Worm (Caenorhabditis elegans): Measurements from ENCODE around the gene daf-5.

Gene daf-5

ce11 chrII:14063044-14063500 is 11.0 kb upstream of the daf-5 start, which contains the start of gene lem-2:
lem-2 (plus strand) TSS chrII:14063450.
- peak; percentile 85 for TF ChIP-seq tra-4 (tag; optimal IDR thresholded peaks at IDR 0.05)
- no peak; the same call in 1 of the 2 replicates for TF ChIP-seq pes-1 (GFP tag; IDR thresholded peaks at IDR 0.05)
- TF ChIP-seq hmbx-1 (tag; optimal IDR thresholded peaks at IDR 0.05), result peak; percentile 60
- peak; percentile 48; the same call in 1 of the 2 replicates for TF ChIP-seq flt-1 (GFP tag; IDR thresholded peaks at IDR 0.05)
- no peak for TF ChIP-seq aly-1 (tag; optimal IDR thresholded peaks at IDR 0.05)
- no peak for TF ChIP-seq tbx-37 (GFP tag; conservative IDR thresholded peaks at IDR 0.05)
- peak; percentile 6 for TF ChIP-seq hmg-4 (GFP tag; optimal IDR thresholded peaks at IDR 0.05)
- TF ChIP-seq scrt-1 (GFP tag; IDR thresholded peaks at IDR 0.05), result 0 out of 2 replicates have a peak, but pooled peaks have one; percentile 13
- peak; percentile 50 for TF ChIP-seq ceh-13 (GFP tag; optimal IDR thresholded peaks at IDR 0.05)
- TF ChIP-seq B0310.2 (tag; optimal IDR thresholded peaks at IDR 0.05), result peak; percentile 56
- TF ChIP-seq ama-1 (optimal IDR thresholded peaks at IDR 0.05), result no peak
- TF ChIP-seq ets-7 (tag; optimal IDR thresholded peaks at IDR 0.05), result peak; percentile 53
- TF ChIP-seq sea-1 (GFP tag; conservative IDR thresholded peaks at IDR 0.05), result no peak
- no peak for TF ChIP-seq ceh-36 (tag; optimal IDR thresholded peaks at IDR 0.05)
- TF ChIP-seq hnd-1 (tag; optimal IDR thresholded peaks at IDR 0.05), result peak; percentile 38
- TF ChIP-seq F13C5.2 (tag; optimal IDR thresholded peaks at IDR 0.05), result peak; percentile 78
- no peak for TF ChIP-seq tbx-11 (GFP tag; IDR thresholded peaks at IDR 0.05)

- TF ChIP-seq sea-1 (GFP tag; conservative IDR thresholded peaks at IDR 0.05), result no peak
- TF ChIP-seq pes-1 (GFP tag; IDR thresholded peaks at IDR 0.05), result 0 out of 2 replicates have a peak, but pooled peaks have one; percentile 6
- no peak for TF ChIP-seq ceh-13 (GFP tag; optimal IDR thresholded peaks at IDR 0.05)
Measured at ce11 chrII:14060885-14061284, 8.8 kb upstream of the daf-5 start.

ce11 chrII:14060439-14060838 is 8.3 kb upstream of the daf-5 start, which contains the start of gene W01G7.4:
W01G7.4 (plus strand) TSS chrII:14060739.
- TF ChIP-seq aly-1 (tag; optimal IDR thresholded peaks at IDR 0.05), result no peak
- no peak for TF ChIP-seq tbx-37 (GFP tag; conservative IDR thresholded peaks at IDR 0.05)
- no peak for TF ChIP-seq ama-1 (optimal IDR thresholded peaks at IDR 0.05)
- no peak for TF ChIP-seq ceh-36 (tag; optimal IDR thresholded peaks at IDR 0.05)
- no peak for TF ChIP-seq tra-4 (tag; optimal IDR thresholded peaks at IDR 0.05)
- TF ChIP-seq tbx-11 (GFP tag; IDR thresholded peaks at IDR 0.05), result no peak
- TF ChIP-seq F13C5.2 (tag; optimal IDR thresholded peaks at IDR 0.05), result no peak
- TF ChIP-seq ceh-13 (GFP tag; optimal IDR thresholded peaks at IDR 0.05), result no peak
- TF ChIP-seq sea-1 (GFP tag; conservative IDR thresholded peaks at IDR 0.05), result no peak
- TF ChIP-seq hmg-4 (GFP tag; optimal IDR thresholded peaks at IDR 0.05), result no peak
- no peak for TF ChIP-seq pes-1 (GFP tag; IDR thresholded peaks at IDR 0.05)
- no peak for TF ChIP-seq hnd-1 (tag; optimal IDR thresholded peaks at IDR 0.05)
- no peak for TF ChIP-seq ets-7 (tag; optimal IDR thresholded peaks at IDR 0.05)
- no peak for TF ChIP-seq B0310.2 (tag; optimal IDR thresholded peaks at IDR 0.05)
- no peak for TF ChIP-seq flt-1 (GFP tag; IDR thresholded peaks at IDR 0.05)
- TF ChIP-seq scrt-1 (GFP tag; IDR thresholded peaks at IDR 0.05), result no peak
- TF ChIP-seq hmbx-1 (tag; optimal IDR thresholded peaks at IDR 0.05), result no peak

ce11 chrII:14059767-14060166 is 7.7 kb upstream of the daf-5 start, which contains the start of gene rpb-11:
rpb-11 (plus strand) TSS chrII:14060085.
- TF ChIP-seq ets-7 (tag; optimal IDR thresholded peaks at IDR 0.05), result no peak
- TF ChIP-seq scrt-1 (GFP tag; IDR thresholded peaks at IDR 0.05), result peak; percentile 36; the same call in 1 of the 2 replicates
- peak; percentile 59; the same call in 1 of the 2 replicates for TF ChIP-seq tbx-11 (GFP tag; IDR thresholded peaks at IDR 0.05)
- peak; percentile 34 for TF ChIP-seq hmg-4 (GFP tag; optimal IDR thresholded peaks at IDR 0.05)
- no peak for TF ChIP-seq tra-4 (tag; optimal IDR thresholded peaks at IDR 0.05)
- peak; percentile 17 for TF ChIP-seq hnd-1 (tag; optimal IDR thresholded peaks at IDR 0.05)
- TF ChIP-seq hmbx-1 (tag; optimal IDR thresholded peaks at IDR 0.05), result no peak
- TF ChIP-seq B0310.2 (tag; optimal IDR thresholded peaks at IDR 0.05), result no peak
- peak; percentile 68 for TF ChIP-seq pes-1 (GFP tag; IDR thresholded peaks at IDR 0.05)
- no peak for TF ChIP-seq aly-1 (tag; optimal IDR thresholded peaks at IDR 0.05)
- TF ChIP-seq tbx-37 (GFP tag; conservative IDR thresholded peaks at IDR 0.05), result peak; percentile 60; the same call in 1 of the 2 replicates
- TF ChIP-seq ama-1 (optimal IDR thresholded peaks at IDR 0.05), result no peak
- TF ChIP-seq sea-1 (GFP tag; conservative IDR thresholded peaks at IDR 0.05), result 0 out of 2 replicates have a peak, but pooled peaks have one; percentile 24
- peak; percentile 23 for TF ChIP-seq ceh-13 (GFP tag; optimal IDR thresholded peaks at IDR 0.05)
- TF ChIP-seq ceh-36 (tag; optimal IDR thresholded peaks at IDR 0.05), result no peak
- peak; percentile 72 for TF ChIP-seq flt-1 (GFP tag; IDR thresholded peaks at IDR 0.05)
- TF ChIP-seq F13C5.2 (tag; optimal IDR thresholded peaks at IDR 0.05), result peak; percentile 88

ce11 chrII:14055717-14056116 is 3.6 kb upstream of the daf-5 start:
- TF ChIP-seq B0310.2 (tag; optimal IDR thresholded peaks at IDR 0.05) (no peak), flt-1 (GFP tag; IDR thresholded peaks at IDR 0.05) (no peak), hmbx-1 (tag; optimal IDR thresholded peaks at IDR 0.05) (no peak), sea-1 (GFP tag; conservative IDR thresholded peaks at IDR 0.05) (no peak), ets-7 (tag; optimal IDR thresholded peaks at IDR 0.05) (no peak)

ce11 chrII:14053141-14053540 is 1.0 kb upstream of the daf-5 start:
- TF ChIP-seq ets-7 (tag; optimal IDR thresholded peaks at IDR 0.05), result no peak
- no peak for TF ChIP-seq ceh-36 (tag; optimal IDR thresholded peaks at IDR 0.05)
- no peak for TF ChIP-seq B0310.2 (tag; optimal IDR thresholded peaks at IDR 0.05)
- TF ChIP-seq hnd-1 (tag; optimal IDR thresholded peaks at IDR 0.05), result no peak
- TF ChIP-seq F13C5.2 (tag; optimal IDR thresholded peaks at IDR 0.05), result no peak
- TF ChIP-seq sea-1 (GFP tag; conservative IDR thresholded peaks at IDR 0.05), result no peak
- TF ChIP-seq tbx-11 (GFP tag; IDR thresholded peaks at IDR 0.05), result no peak
- TF ChIP-seq flt-1 (GFP tag; IDR thresholded peaks at IDR 0.05), result no peak
- TF ChIP-seq pes-1 (GFP tag; IDR thresholded peaks at IDR 0.05), result no peak
- TF ChIP-seq ama-1 (optimal IDR thresholded peaks at IDR 0.05), result no peak

ce11 chrII:14051474-14051934 is 600 bp downstream of the daf-5 start:
- TF ChIP-seq scrt-1 (GFP tag; IDR thresholded peaks at IDR 0.05), result no peak
- TF ChIP-seq F13C5.2 (tag; optimal IDR thresholded peaks at IDR 0.05), result no peak
- no peak for TF ChIP-seq aly-1 (tag; optimal IDR thresholded peaks at IDR 0.05)
- no peak for TF ChIP-seq ceh-36 (tag; optimal IDR thresholded peaks at IDR 0.05)
- no peak for TF ChIP-seq ets-7 (tag; optimal IDR thresholded peaks at IDR 0.05)

All from whole organism, early embryonic.